Fruit fly (Drosophila melanogaster) Kc167 (cell line): ENCODE results near the gene CG14417.

Experiments
- Sin3A ChIP-seq: fragments of >200 bp; optimal IDR thresholded peaks from 2 replicates; lab custom pipeline; 2018; ENCODE audit warnings: missing external identifiers
- insv ChIP-seq: fragments of >200 bp; optimal IDR thresholded peaks from 3 replicates; lab custom pipeline; 2018; ENCODE audit warnings: missing external identifiers

- TF ChIP-seq insv (lab: Kevin White, UChicago): no peak
- no peak for TF ChIP-seq Sin3A (lab: Kevin White, UChicago)
These were observed 7.2 kb upstream of the CG14417 start, which contains the start of gene CG14418 for dm6 chrX:2883561-2883960.
